Fruit fly (Drosophila melanogaster): ENCODE data around the gene CG4069.

Gene CG4069

dm6 chr3L:12537123-12537522, at the start of gene CG4069:
Gene CG4069, minus strand, starts transcription at chr3L:12537315.
- no peak for TF ChIP-seq CG18619 (GFP tag; optimal IDR thresholded peaks at IDR 0.05)
- peak; percentile 57 for TF ChIP-seq CG2116 (GFP tag; optimal IDR thresholded peaks at IDR 0.05)
- no peak for TF ChIP-seq dimm (GFP tag; IDR thresholded peaks at IDR 0.05)
- peak; percentile 45 for TF ChIP-seq CG9797 (GFP tag; optimal IDR thresholded peaks at IDR 0.05)
- no peak for TF ChIP-seq Adf1 (GFP tag; IDR thresholded peaks at IDR 0.05)
- TF ChIP-seq mirr (GFP tag; optimal IDR thresholded peaks at IDR 0.05) = no peak
- no peak for TF ChIP-seq emc (GFP tag; optimal IDR thresholded peaks at IDR 0.05)
- no peak for TF ChIP-seq Ets65A (GFP tag)
- TF ChIP-seq CG17612 (GFP tag; IDR thresholded peaks at IDR 0.05) = no peak
- no peak for TF ChIP-seq CHES-1-like (GFP tag; optimal IDR thresholded peaks at IDR 0.05)
- TF ChIP-seq Ets97D (GFP tag; optimal IDR thresholded peaks at IDR 0.05) = peak; percentile 17
- TF ChIP-seq E2f2 (GFP tag; IDR thresholded peaks at IDR 0.05) = peak; percentile 95
- no peak for TF ChIP-seq sens (GFP tag)
- TF ChIP-seq CG9727 (GFP tag; optimal IDR thresholded peaks at IDR 0.05) = no peak
- TF ChIP-seq CG7786 (GFP tag; optimal IDR thresholded peaks at IDR 0.05) = no peak
- TF ChIP-seq CG7839 (tag; optimal IDR thresholded peaks at IDR 0.05) = no peak
- TF ChIP-seq Awh (GFP tag; IDR thresholded peaks at IDR 0.05) = no peak
- no peak for TF ChIP-seq CG1602 (GFP tag; optimal IDR thresholded peaks at IDR 0.05)
- no peak for TF ChIP-seq E2f1 (GFP tag; IDR thresholded peaks at IDR 0.05)
- no peak for TF ChIP-seq CG11723 (GFP tag; optimal IDR thresholded peaks at IDR 0.05)
- TF ChIP-seq zfh1 (GFP tag; IDR thresholded peaks at IDR 0.05) = no peak
- TF ChIP-seq CG10267 (tag; optimal IDR thresholded peaks at IDR 0.05) = peak; percentile 40
- TF ChIP-seq CG1233 (GFP tag; optimal IDR thresholded peaks at IDR 0.05) = no peak
- peak; percentile 20 for TF ChIP-seq BEAF-32 (GFP tag; optimal IDR thresholded peaks at IDR 0.05)
- no peak for TF ChIP-seq CG31365 (tag; optimal IDR thresholded peaks at IDR 0.05)
- no peak for TF ChIP-seq bigmax (GFP tag; optimal IDR thresholded peaks at IDR 0.05)
- no peak for TF ChIP-seq CG17186 (GFP tag; optimal IDR thresholded peaks at IDR 0.05)
- no peak for TF ChIP-seq en (GFP tag; optimal IDR thresholded peaks at IDR 0.05)
- TF ChIP-seq cas (GFP tag; IDR thresholded peaks at IDR 0.05) = no peak
- no peak for TF ChIP-seq CG6854 (GFP tag; optimal IDR thresholded peaks at IDR 0.05)
- TF ChIP-seq CG31388 (GFP tag; optimal IDR thresholded peaks at IDR 0.05) = no peak
- no peak for TF ChIP-seq ac (GFP tag; optimal IDR thresholded peaks at IDR 0.05)
- no peak for TF ChIP-seq CkIIα-i1 (GFP tag; IDR thresholded peaks at IDR 0.05)
- peak; percentile 26 for TF ChIP-seq CG4617 (GFP tag; optimal IDR thresholded peaks at IDR 0.05; ENCODE audit: borderline replicate concordance)
- no peak for TF ChIP-seq gt (GFP tag; IDR thresholded peaks at IDR 0.05)
- TF ChIP-seq CG17385 (GFP tag; optimal IDR thresholded peaks at IDR 0.05) = peak; percentile 98
- peak; percentile 84 for TF ChIP-seq gfzf (GFP tag; optimal IDR thresholded peaks at IDR 0.05)
- TF ChIP-seq Mes4 (GFP tag; optimal IDR thresholded peaks at IDR 0.05) = no peak
- TF ChIP-seq CG5180 (GFP tag; optimal IDR thresholded peaks at IDR 0.05) = no peak
- no peak for TF ChIP-seq CG11504 (tag; optimal IDR thresholded peaks at IDR 0.05)
- no peak for TF ChIP-seq twi (tag; optimal IDR thresholded peaks at IDR 0.05)
- peak; percentile 21 for TF ChIP-seq HmgZ (tag; optimal IDR thresholded peaks at IDR 0.05)
- no peak for TF ChIP-seq CG2712 (tag; optimal IDR thresholded peaks at IDR 0.05)
- TF ChIP-seq Kr (GFP tag; optimal IDR thresholded peaks at IDR 0.05) = no peak
- TF ChIP-seq Atf-2 (GFP tag; optimal IDR thresholded peaks at IDR 0.05) = no peak
- TF ChIP-seq HLH4C (GFP tag; IDR thresholded peaks at IDR 0.05; ENCODE audit: partially characterized antibody) = no peak
- TF ChIP-seq sens-2 (GFP tag; IDR thresholded peaks at IDR 0.05) = no peak
- no peak for TF ChIP-seq H2.0 (GFP tag; IDR thresholded peaks at IDR 0.05)
- TF ChIP-seq cato (GFP tag; optimal IDR thresholded peaks at IDR 0.05; ENCODE audit: borderline replicate concordance) = no peak
- TF ChIP-seq dan (GFP tag; IDR thresholded peaks at IDR 0.05) = no peak
- peak; percentile 97 for TF ChIP-seq Dp (GFP tag; optimal IDR thresholded peaks at IDR 0.05)
- TF ChIP-seq klu (GFP tag; IDR thresholded peaks at IDR 0.05) = no peak
- no peak for TF ChIP-seq ATbp (GFP tag; optimal IDR thresholded peaks at IDR 0.05)
